Worm (Caenorhabditis elegans) whole organism, L4 larva: ENCODE results near the gene oac-20.

Experiments
- F49E8.2 ChIP-seq: sonication (generic microtip); optimal IDR thresholded peaks from 2 replicates; lab custom pipeline; 2016; ENCODE audit warnings: missing compliant biosample characterization, mild to moderate bottlenecking, missing genetic modification characterization, borderline replicate concordance
- Y105C5A.15 ChIP-seq: fragments of 200-800 bp; sonication (Bioruptor generic); IDR thresholded peaks from 2 replicates; pipeline ENCODE4 v1.3.6; 2022; ENCODE audit warnings: missing genetic modification characterization, missing compliant biosample characterization
- Y48G9A.11 ChIP-seq: fragments of 200-800 bp; sonication (Bioruptor generic); IDR thresholded peaks from 2 replicates; pipeline ENCODE4 v1.3.6; 2022; ENCODE audit warnings: missing genetic modification reagents, missing genetic modification characterization, missing compliant biosample characterization
- aha-1 ChIP-seq: fragments of 150-350 bp; peaks from one replicate; lab custom pipeline; 2014; ENCODE audit warnings: missing biosample characterization, missing genetic modification characterization
- arid-1 ChIP-seq: fragments of 200-800 bp; sonication (Bioruptor generic); conservative IDR thresholded peaks from 2 replicates; pipeline ENCODE4 v1.3.6; 2022; ENCODE audit warnings: missing genetic modification reagents, missing genetic modification characterization, missing compliant biosample characterization
- ceh-44 ChIP-seq: fragments of 200-800 bp; sonication (Bioruptor generic); IDR thresholded peaks from 2 replicates; pipeline ENCODE4 v1.3.6; 2022; ENCODE audit warnings: missing genetic modification reagents, missing genetic modification characterization, missing compliant biosample characterization
- daf-16 ChIP-seq, 3 experiments: sonication (generic microtip); optimal IDR thresholded peaks; 2 replicates each; lab custom pipeline; 2016 to 2017; ENCODE audit warnings: missing genetic modification characterization in 3 of 3, missing genetic modification reagents in 3 of 3, mild to moderate bottlenecking in 2 of 3, missing compliant biosample characterization in 2 of 3, missing biosample characterization in 1 of 3, moderate library complexity in 1 of 3
- daf-8 ChIP-seq: fragments of 200-800 bp; sonication (Bioruptor generic); IDR thresholded peaks from 2 replicates; pipeline ENCODE4 v1.3.6; 2022; ENCODE audit warnings: missing genetic modification characterization, missing compliant biosample characterization
- dmd-6 ChIP-seq: fragments of 200-800 bp; sonication (Bioruptor generic); IDR thresholded peaks from 2 replicates; pipeline ENCODE4 v1.3.6; 2022; ENCODE audit warnings: missing genetic modification reagents, missing genetic modification characterization, missing compliant biosample characterization
- dmd-9 ChIP-seq: fragments of 200-800 bp; sonication (Bioruptor generic); IDR thresholded peaks from 2 replicates; pipeline ENCODE4 v1.3.6; 2022; ENCODE audit warnings: missing genetic modification reagents, missing genetic modification characterization, missing compliant biosample characterization
- egl-27 ChIP-seq: sonication (generic microtip); optimal IDR thresholded peaks from 3 replicates; lab custom pipeline; 2017; ENCODE audit warnings: missing biosample characterization, missing genetic modification reagents, missing genetic modification characterization
- gei-8 ChIP-seq: fragments of 200-800 bp; sonication (Bioruptor generic); optimal IDR thresholded peaks from 2 replicates; lab custom pipeline; 2018; ENCODE audit warnings: mild to moderate bottlenecking, missing genetic modification characterization, missing compliant biosample characterization
- hif-1 ChIP-seq, 2 experiments: sonication (generic microtip); optimal IDR thresholded peaks; 2 replicates each; lab custom pipeline; 2016 to 2017; ENCODE audit warnings: missing compliant biosample characterization in 2 of 2, missing genetic modification characterization in 2 of 2, missing genetic modification reagents in 2 of 2, missing genotype in 2 of 2, mild to moderate bottlenecking in 1 of 2
- hlh-11 ChIP-seq: fragments of 200-800 bp; sonication (Bioruptor generic); optimal IDR thresholded peaks from 2 replicates; lab custom pipeline; 2018; ENCODE audit warnings: mild to moderate bottlenecking, missing genetic modification characterization, missing compliant biosample characterization
- jun-1 ChIP-seq: fragments of 150-350 bp; optimal IDR thresholded peaks from 2 replicates; lab custom pipeline; 2014; ENCODE audit warnings: missing biosample characterization, missing genetic modification reagents, missing genetic modification characterization
- lin-13 ChIP-seq: fragments of 150-350 bp; optimal IDR thresholded peaks from 2 replicates; lab custom pipeline; 2014; ENCODE audit warnings: missing biosample characterization, missing genetic modification reagents, missing genetic modification characterization
- lir-3 ChIP-seq: sonication (generic microtip); optimal IDR thresholded peaks from 2 replicates; lab custom pipeline; 2016; ENCODE audit warnings: mild to moderate bottlenecking, missing genetic modification characterization, missing compliant biosample characterization
- mdt-29 ChIP-seq: fragments of 200-800 bp; sonication (Bioruptor generic); IDR thresholded peaks from 2 replicates; pipeline ENCODE4 v1.3.6; 2022; ENCODE audit warnings: missing genetic modification reagents, missing genetic modification characterization, missing compliant biosample characterization
- mes-2 ChIP-seq: sonication (generic microtip); optimal IDR thresholded peaks from 2 replicates; lab custom pipeline; 2016; ENCODE audit warnings: missing genotype, mild to moderate bottlenecking, missing genetic modification characterization, missing compliant biosample characterization; ENCODE audit not compliant: poor library complexity, severe bottlenecking
- mxl-3 ChIP-seq: fragments of 200-800 bp; sonication (Bioruptor generic); optimal IDR thresholded peaks from 2 replicates; lab custom pipeline; 2018; ENCODE audit warnings: mild to moderate bottlenecking, missing genetic modification characterization, missing compliant biosample characterization
- nhr-237 ChIP-seq: sonication (generic microtip); optimal IDR thresholded peaks from 2 replicates; lab custom pipeline; 2017; ENCODE audit warnings: missing biosample characterization, missing genetic modification characterization
- nhr-28 ChIP-seq: fragments of 150-350 bp; optimal IDR thresholded peaks from 2 replicates; lab custom pipeline; 2014; ENCODE audit warnings: missing biosample characterization, missing genetic modification characterization
- nhr-48 ChIP-seq: sonication (generic microtip); optimal IDR thresholded peaks from 2 replicates; lab custom pipeline; 2016; ENCODE audit warnings: mild to moderate bottlenecking, missing genetic modification characterization, missing compliant biosample characterization
- nhr-6 ChIP-seq: fragments of 150-350 bp; optimal IDR thresholded peaks from 2 replicates; lab custom pipeline; 2014; ENCODE audit warnings: missing biosample characterization, missing genetic modification characterization
- nhr-77 ChIP-seq: fragments of 150-350 bp; optimal IDR thresholded peaks from 2 replicates; lab custom pipeline; 2014; ENCODE audit warnings: missing biosample characterization, missing genetic modification characterization
- php-3 ChIP-seq: fragments of 200-800 bp; sonication (Bioruptor generic); IDR thresholded peaks from 2 replicates; pipeline ENCODE4 v1.3.6; 2022; ENCODE audit warnings: missing genetic modification reagents, missing genetic modification characterization, missing compliant biosample characterization
- pqm-1 ChIP-seq: sonication (generic microtip); optimal IDR thresholded peaks from 2 replicates; lab custom pipeline; 2017; ENCODE audit warnings: missing biosample characterization, missing genetic modification characterization
- saeg-2 ChIP-seq: fragments of 200-800 bp; sonication (Bioruptor generic); IDR thresholded peaks from 2 replicates; pipeline ENCODE4 v1.3.6; 2022; ENCODE audit warnings: missing genetic modification reagents, missing genetic modification characterization, missing compliant biosample characterization
- snpc-1.2 ChIP-seq: fragments of 200-800 bp; sonication (Bioruptor generic); IDR thresholded peaks from 2 replicates; pipeline ENCODE4 v1.3.6; 2022; ENCODE audit warnings: missing genetic modification reagents, missing genetic modification characterization, missing compliant biosample characterization
- snpc-4 ChIP-seq: fragments of 150-350 bp; optimal IDR thresholded peaks from 2 replicates; lab custom pipeline; 2014; ENCODE audit warnings: missing biosample characterization, missing genetic modification characterization
- spr-3 ChIP-seq: fragments of 200-800 bp; sonication (Bioruptor generic); optimal IDR thresholded peaks from 2 replicates; lab custom pipeline; 2018; ENCODE audit warnings: mild to moderate bottlenecking, missing genetic modification characterization, missing compliant biosample characterization
- zfp-2 ChIP-seq: sonication (generic microtip); optimal IDR thresholded peaks from 2 replicates; lab custom pipeline; 2016; ENCODE audit warnings: mild to moderate bottlenecking, missing genetic modification characterization, missing compliant biosample characterization
- zip-11 ChIP-seq: fragments of 200-800 bp; sonication (Bioruptor generic); IDR thresholded peaks from 2 replicates; pipeline ENCODE4 v1.3.6; 2022; ENCODE audit warnings: missing genetic modification characterization, missing compliant biosample characterization

oac-20 gene

DNA sequence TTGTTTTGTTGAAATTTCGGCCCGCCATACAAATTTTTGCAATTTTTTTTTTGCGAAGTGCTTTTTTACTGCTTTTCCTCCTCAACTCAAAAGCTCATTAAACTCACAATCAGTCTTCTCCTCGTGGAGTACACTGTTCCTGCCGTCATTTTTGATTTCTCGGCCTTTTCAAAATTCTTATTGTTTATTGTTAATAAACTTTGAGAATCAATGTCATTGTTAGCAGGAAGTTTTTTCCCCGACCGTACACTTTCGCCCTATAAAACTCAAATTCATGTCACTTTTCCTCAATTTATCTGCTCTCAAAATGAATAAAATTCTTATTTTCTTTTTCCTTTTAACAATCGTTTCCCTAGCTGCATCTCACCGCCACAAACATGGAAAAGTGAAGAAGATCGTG lies 2.7 kb upstream of the oac-20 start, which contains the start of gene clec-232:
clec-232 (plus strand) TSS at position 301 of the 400 bp plus-strand sequence.
- TF ChIP-seq arid-1 (GFP tag; lab: Robert Waterston, UW), result no peak
- TF ChIP-seq nhr-48, result no peak
- TF ChIP-seq hif-1 (tag; optimal IDR thresholded peaks at IDR 0.05; lab: Kevin White, UChicago), result no peak
- no peak for TF ChIP-seq spr-3 (GFP tag; lab: Kevin White, UChicago)
- TF ChIP-seq saeg-2 (GFP tag; lab: Robert Waterston, UW), result no peak
- TF ChIP-seq php-3 (GFP tag; lab: Robert Waterston, UW), result no peak
- TF ChIP-seq zip-11, result no peak
- TF ChIP-seq lir-3, result no peak
- TF ChIP-seq, all 104 proteins: peak for 0

DNA sequence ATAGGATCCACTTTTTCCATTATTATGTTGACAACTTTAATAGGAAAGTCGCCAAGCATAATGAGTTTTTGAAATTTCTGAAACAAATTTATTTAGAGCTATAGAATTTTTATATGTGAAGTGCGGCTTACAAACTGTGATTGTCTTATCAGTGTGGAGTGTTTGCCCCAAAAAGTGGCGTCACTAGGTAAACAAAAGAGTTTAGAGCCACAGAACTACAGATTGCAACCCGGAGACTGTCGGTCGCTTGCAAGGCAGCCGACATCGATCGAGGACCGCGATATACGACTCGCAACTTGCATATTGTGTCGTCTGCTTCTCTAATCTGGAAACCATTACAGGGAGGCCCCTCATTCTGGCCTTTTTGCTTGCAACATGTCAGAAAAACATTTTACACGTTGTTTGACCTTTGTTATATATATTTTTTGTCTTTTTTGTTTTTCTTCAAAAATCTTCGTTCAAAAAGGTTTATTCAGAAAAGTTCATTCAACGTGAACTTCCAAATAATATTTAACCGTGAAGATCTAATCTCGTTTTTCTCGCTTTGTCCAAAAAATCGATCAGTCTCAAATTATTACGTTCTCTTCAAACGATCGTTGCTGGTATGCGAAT lies 4.3 kb downstream of the oac-20 start, which contains the start of the genes fbxa-99 and F36G9.13:
fbxa-99 (minus strand) TSS at position 122 of the 612 bp plus-strand sequence.
F36G9.13 (plus strand) TSS at position 562 of the 612 bp plus-strand sequence.
- no peak for TF ChIP-seq egl-27 (tag; lab: Kevin White, UChicago)
- TF ChIP-seq snpc-1.2 (GFP tag; lab: Robert Waterston, UW), result no peak
- TF ChIP-seq snpc-4 (tag; lab: Kevin White, UChicago), result no peak
- TF ChIP-seq dmd-9 (GFP tag; lab: Robert Waterston, UW), result no peak
- TF ChIP-seq jun-1 (tag; lab: Kevin White, UChicago), result no peak
- TF ChIP-seq ceh-44 (GFP tag; lab: Robert Waterston, UW), result no peak
- peak; percentile 34 for TF ChIP-seq pqm-1 (tag; lab: Kevin White, UChicago)
- TF ChIP-seq Y105C5A.15 (GFP tag; lab: Robert Waterston, UW), result no peak
- TF ChIP-seq daf-16 (GFP tag; optimal IDR thresholded peaks at IDR 0.05; lab: Kevin White, UChicago), result no peak
- peak; percentile 72 for TF ChIP-seq daf-16 (tag; optimal IDR thresholded peaks at IDR 0.05; lab: Kevin White, UChicago)
- no peak for TF ChIP-seq nhr-237 (tag; lab: Kevin White, UChicago)
- peak; percentile 48 for TF ChIP-seq nhr-28
- TF ChIP-seq gei-8 (GFP tag; lab: Kevin White, UChicago), result no peak
- TF ChIP-seq nhr-6 (tag; lab: Kevin White, UChicago), result no peak
- TF ChIP-seq lin-13 (GFP tag; lab: Kevin White, UChicago), result peak; percentile 22
- no peak for TF ChIP-seq mdt-29 (GFP tag; lab: Robert Waterston, UW)
- TF ChIP-seq dmd-6 (GFP tag; lab: Robert Waterston, UW), result peak; percentile 41
- no peak for TF ChIP-seq lir-3
- TF ChIP-seq F49E8.2 (tag; lab: Kevin White, UChicago), result no peak
- TF ChIP-seq spr-3 (GFP tag; lab: Kevin White, UChicago), result no peak
- peak; percentile 21 for TF ChIP-seq nhr-77 (tag; lab: Kevin White, UChicago)
- peak; percentile 21 for TF ChIP-seq hlh-11 (tag; lab: Kevin White, UChicago)
- no peak for TF ChIP-seq zfp-2

DNA sequence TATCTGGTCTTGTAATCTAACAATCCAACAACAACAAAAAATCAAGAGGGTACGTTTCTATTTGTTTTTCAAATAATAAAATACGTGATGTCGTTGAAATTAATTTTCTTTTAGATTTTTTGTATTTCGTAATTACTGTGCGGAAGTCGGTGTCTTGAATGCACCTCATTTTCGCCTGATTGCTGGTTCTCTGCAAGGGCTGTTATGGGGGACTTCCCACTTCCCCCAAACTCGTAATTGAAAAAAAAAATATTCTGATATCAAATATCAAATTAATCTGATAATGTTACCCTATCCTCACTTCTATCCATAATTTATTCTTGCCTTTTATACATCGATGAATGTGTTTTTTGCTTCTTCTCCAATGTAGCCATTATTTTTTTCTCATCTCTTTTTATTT lies 9.6 kb downstream of the oac-20 start, which contains the start of gene F36G9.15:
F36G9.15 (minus strand) TSS at position 101 of the 400 bp plus-strand sequence.
- TF ChIP-seq mxl-3 (GFP tag; lab: Kevin White, UChicago), result no peak
- TF ChIP-seq Y48G9A.11 (GFP tag; lab: Robert Waterston, UW), result no peak
- peak; percentile 15 for TF ChIP-seq aha-1 (tag; lab: Kevin White, UChicago)
- TF ChIP-seq daf-8 (GFP tag; lab: Robert Waterston, UW), result no peak
- no peak for TF ChIP-seq mes-2 (tag; lab: Kevin White, UChicago)

DNA sequence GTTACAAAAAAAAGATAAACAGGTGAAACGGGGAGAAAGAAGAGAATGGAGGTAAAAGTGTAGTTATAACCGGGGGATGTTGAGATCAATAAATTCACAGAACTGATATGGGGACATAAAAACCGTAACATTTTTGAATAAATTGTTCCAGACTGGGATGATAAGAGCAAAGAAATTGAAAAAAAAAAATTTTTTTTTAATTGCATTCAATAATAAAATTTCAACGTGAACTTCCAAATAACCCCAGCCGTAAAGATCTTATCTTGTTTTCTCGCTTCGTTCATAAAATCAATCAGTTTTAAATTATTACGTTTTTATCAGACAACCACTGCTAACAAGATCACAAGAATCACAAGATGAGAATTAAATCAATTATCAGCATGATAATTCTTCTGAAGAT lies 13.3 kb downstream of the oac-20 start, which contains the start of gene C06C6.7:
C06C6.7 (plus strand) TSS at position 301 of the 400 bp plus-strand sequence.
- TF ChIP-seq aha-1 (tag; lab: Kevin White, UChicago), result peak; percentile 2
